Fruit fly (Drosophila melanogaster) whole organism, embryonic: ENCODE data around the gene Caper.

Source experiments
- Abd-B ChIP-seq: fragments of 200-800 bp; sonication (Bioruptor generic); optimal IDR thresholded peaks from 2 replicates; lab custom pipeline; 2018; ENCODE audit warnings: missing biosample characterization, mild to moderate bottlenecking, missing genetic modification characterization, moderate library complexity
- Aef1 ChIP-seq: fragments of 200-800 bp; sonication (Bioruptor generic); IDR thresholded peaks from 3 replicates; pipeline ENCODE4 v1.3.6; 2022; ENCODE audit warnings: missing biosample characterization, missing genetic modification characterization
- CG10565 ChIP-seq: fragments of 200-800 bp; sonication (Bioruptor generic); optimal IDR thresholded peaks from 3 replicates; lab custom pipeline; 2016; ENCODE audit warnings: missing biosample characterization, mild to moderate bottlenecking, missing genetic modification characterization
- CG11093 ChIP-seq: fragments of 200-800 bp; sonication (Bioruptor generic); IDR thresholded peaks from 3 replicates; pipeline ENCODE4 v1.3.6; 2022; ENCODE audit warnings: missing biosample characterization, missing genetic modification characterization
- CG12219 ChIP-seq: fragments of 200-800 bp; sonication (Bioruptor generic); optimal IDR thresholded peaks from 3 replicates; lab custom pipeline; 2018; ENCODE audit warnings: missing biosample characterization, mild to moderate bottlenecking, missing genetic modification characterization
- CG1233 ChIP-seq: fragments of 200-800 bp; sonication (Bioruptor generic); optimal IDR thresholded peaks from 4 replicates; lab custom pipeline; 2018; ENCODE audit warnings: missing biosample characterization, mild to moderate bottlenecking, missing genetic modification characterization
- CG14667 ChIP-seq: fragments of 200-800 bp; sonication (Bioruptor generic); IDR thresholded peaks from 2 replicates; pipeline ENCODE4 v1.3.6; 2022; ENCODE audit warnings: missing biosample characterization, missing genetic modification characterization
- CG16813 ChIP-seq: fragments of 200-800 bp; sonication (Bioruptor generic); IDR thresholded peaks from 3 replicates; pipeline ENCODE4 v1.3.6; 2022; ENCODE audit warnings: missing biosample characterization, missing genetic modification characterization; ENCODE audit not compliant: partially characterized antibody
- CG17328 ChIP-seq: fragments of 200-800 bp; sonication (Bioruptor generic); IDR thresholded peaks from 2 replicates; pipeline ENCODE4 v1.3.6; 2022; ENCODE audit warnings: missing biosample characterization, missing genetic modification characterization
- CG17568 ChIP-seq: fragments of 200-800 bp; sonication (Bioruptor generic); optimal IDR thresholded peaks from 2 replicates; lab custom pipeline; 2018; ENCODE audit warnings: missing biosample characterization, mild to moderate bottlenecking, missing genetic modification characterization, moderate library complexity
- CG17829 ChIP-seq: fragments of 200-800 bp; optimal IDR thresholded peaks from 2 replicates; lab custom pipeline; 2019; ENCODE audit warnings: missing biosample characterization, mild to moderate bottlenecking, missing genetic modification characterization, moderate library complexity
- CG30020 ChIP-seq: fragments of 200-800 bp; optimal IDR thresholded peaks from 2 replicates; lab custom pipeline; 2019; ENCODE audit warnings: missing biosample characterization, mild to moderate bottlenecking, missing genetic modification characterization, moderate library complexity
- CG3065 ChIP-seq: fragments of 200-800 bp; sonication (Bioruptor generic); optimal IDR thresholded peaks from 2 replicates; lab custom pipeline; 2016; ENCODE audit warnings: missing biosample characterization, missing genetic modification characterization
- CG4707 ChIP-seq: fragments of 200-800 bp; sonication (Bioruptor generic); optimal IDR thresholded peaks from 2 replicates; lab custom pipeline; 2018; ENCODE audit warnings: missing biosample characterization, mild to moderate bottlenecking, missing genetic modification characterization, moderate library complexity
- CG7839 ChIP-seq: fragments of 200-800 bp; sonication (Bioruptor generic); optimal IDR thresholded peaks from 3 replicates; lab custom pipeline; 2018; ENCODE audit warnings: missing biosample characterization, mild to moderate bottlenecking, missing genetic modification characterization, moderate library complexity
- CG7928 ChIP-seq: fragments of 200-800 bp; sonication (Bioruptor generic); optimal IDR thresholded peaks from 2 replicates; lab custom pipeline; 2017; ENCODE audit warnings: missing biosample characterization, mild to moderate bottlenecking, missing genetic modification characterization
- CG9727 ChIP-seq: fragments of 200-800 bp; sonication (Bioruptor generic); optimal IDR thresholded peaks from 3 replicates; lab custom pipeline; 2017; ENCODE audit warnings: missing biosample characterization, mild to moderate bottlenecking, missing genetic modification characterization
- Doc3 ChIP-seq: fragments of 200-800 bp; sonication (Bioruptor generic); IDR thresholded peaks from 3 replicates; pipeline ENCODE4 v1.3.6; 2022; ENCODE audit warnings: missing biosample characterization, missing genetic modification characterization; ENCODE audit not compliant: partially characterized antibody
- MBD-R2 ChIP-seq: fragments of 200-800 bp; sonication (Bioruptor generic); IDR thresholded peaks from 2 replicates; pipeline ENCODE4 v1.3.6; 2022; ENCODE audit warnings: missing biosample characterization, missing genetic modification characterization
- Mad ChIP-seq: fragments of 200-800 bp; sonication (Bioruptor generic); optimal IDR thresholded peaks from 2 replicates; lab custom pipeline; 2016; ENCODE audit warnings: missing biosample characterization, missing genetic modification characterization
- Neu2 ChIP-seq: fragments of 200-800 bp; sonication (Bioruptor generic); optimal IDR thresholded peaks from 3 replicates; lab custom pipeline; 2016; ENCODE audit warnings: missing biosample characterization, missing genetic modification characterization, borderline replicate concordance
- Nf-YA ChIP-seq: fragments of 200-800 bp; sonication (Bioruptor generic); IDR thresholded peaks from 2 replicates; pipeline ENCODE4 v1.3.6; 2022; ENCODE audit warnings: missing biosample characterization, missing genetic modification characterization
- NfI ChIP-seq: fragments of 200-800 bp; sonication (Bioruptor generic); optimal IDR thresholded peaks from 3 replicates; lab custom pipeline; 2018; ENCODE audit warnings: missing biosample characterization, mild to moderate bottlenecking, missing genetic modification characterization, moderate library complexity
- Sox100B ChIP-seq: fragments of 200-800 bp; sonication (Bioruptor generic); optimal IDR thresholded peaks from 3 replicates; lab custom pipeline; 2018; ENCODE audit warnings: missing biosample characterization, mild to moderate bottlenecking, missing genetic modification characterization
- TFAM ChIP-seq: fragments of 200-800 bp; sonication (Bioruptor generic); optimal IDR thresholded peaks from 2 replicates; lab custom pipeline; 2017; ENCODE audit warnings: missing biosample characterization, missing genetic modification characterization, inconsistent platforms
- Tbp ChIP-seq: fragments of >200 bp; optimal IDR thresholded peaks from 2 replicates; lab custom pipeline; 2018; ENCODE audit warnings: missing biosample characterization, missing genetic modification characterization
- abd-A ChIP-seq: fragments of 200-800 bp; sonication (Bioruptor generic); optimal IDR thresholded peaks from 3 replicates; lab custom pipeline; 2019; ENCODE audit warnings: missing biosample characterization, mild to moderate bottlenecking, missing genetic modification characterization, moderate library complexity
- ap ChIP-seq: fragments of 200-800 bp; sonication (Bioruptor generic); IDR thresholded peaks from 2 replicates; pipeline ENCODE4 v1.3.6; 2022; ENCODE audit warnings: missing biosample characterization, missing genetic modification characterization
- az2 ChIP-seq: fragments of 200-800 bp; sonication (Bioruptor generic); optimal IDR thresholded peaks from 3 replicates; lab custom pipeline; 2016; ENCODE audit warnings: missing biosample characterization, missing genetic modification characterization
- bab2 ChIP-seq: fragments of 200-800 bp; sonication (Bioruptor generic); optimal IDR thresholded peaks from 2 replicates; lab custom pipeline; 2016; ENCODE audit warnings: missing biosample characterization, missing genetic modification characterization
- br ChIP-seq: fragments of >200 bp; optimal IDR thresholded peaks from 2 replicates; lab custom pipeline; 2017
- dm ChIP-seq: fragments of 200-800 bp; sonication (Bioruptor generic); optimal IDR thresholded peaks from 3 replicates; lab custom pipeline; 2016; ENCODE audit warnings: missing biosample characterization, missing genetic modification characterization
- esg ChIP-seq: fragments of 200-800 bp; sonication (Bioruptor generic); conservative IDR thresholded peaks from 2 replicates; pipeline ENCODE4 v1.3.6; 2022; ENCODE audit warnings: missing biosample characterization, missing genetic modification characterization
- eve ChIP-seq, 2 experiments: fragments of >200 bp; optimal IDR thresholded peaks; 2 replicates each; lab custom pipeline; 2017; ENCODE audit warnings: missing biosample characterization in 2 of 2, missing genetic modification characterization in 2 of 2
- gce ChIP-seq: fragments of 200-800 bp; sonication (Bioruptor generic); IDR thresholded peaks from 3 replicates; pipeline ENCODE4 v1.3.6; 2022; ENCODE audit warnings: missing biosample characterization, missing genetic modification characterization
- kah ChIP-seq: fragments of 200-800 bp; sonication (Bioruptor generic); optimal IDR thresholded peaks from 2 replicates; lab custom pipeline; 2018; ENCODE audit warnings: missing biosample characterization, mild to moderate bottlenecking, missing genetic modification characterization
- luna ChIP-seq: fragments of 200-800 bp; sonication (Bioruptor generic); optimal IDR thresholded peaks from 2 replicates; lab custom pipeline; 2016; ENCODE audit warnings: missing biosample characterization, missing genetic modification characterization
- maf-S ChIP-seq: fragments of 200-800 bp; sonication (Bioruptor generic); optimal IDR thresholded peaks from 2 replicates; lab custom pipeline; 2016; ENCODE audit warnings: missing biosample characterization, missing genetic modification characterization
- nerfin-2 ChIP-seq: fragments of 200-800 bp; sonication (Bioruptor generic); IDR thresholded peaks from 2 replicates; pipeline ENCODE4 v1.3.6; 2022; ENCODE audit warnings: missing biosample characterization, missing genetic modification characterization; ENCODE audit not compliant: partially characterized antibody
- org-1 ChIP-seq: fragments of 200-800 bp; sonication (Bioruptor generic); optimal IDR thresholded peaks from 2 replicates; lab custom pipeline; 2017; ENCODE audit warnings: missing biosample characterization, missing genetic modification characterization
- otp ChIP-seq: fragments of 200-800 bp; sonication (Bioruptor generic); IDR thresholded peaks from 3 replicates; pipeline ENCODE4, ENCODE4 v1.3.6; 2022; ENCODE audit warnings: missing biosample characterization, missing genetic modification characterization
- pfk ChIP-seq: fragments of 200-800 bp; sonication (Bioruptor generic); optimal IDR thresholded peaks from 2 replicates; lab custom pipeline; 2018; ENCODE audit warnings: missing biosample characterization, mild to moderate bottlenecking, missing genetic modification characterization, moderate library complexity
- pum ChIP-seq: fragments of 200-800 bp; sonication (Bioruptor generic); optimal IDR thresholded peaks from 2 replicates; lab custom pipeline; 2016; ENCODE audit warnings: missing biosample characterization, missing genetic modification characterization
- sens-2 ChIP-seq: fragments of 200-800 bp; sonication (Bioruptor generic); IDR thresholded peaks from 2 replicates; pipeline ENCODE4 v1.3.6; 2022; ENCODE audit warnings: missing biosample characterization, missing genetic modification characterization
- seq ChIP-seq: fragments of 200-800 bp; sonication (Bioruptor generic); IDR thresholded peaks from 2 replicates; pipeline ENCODE4 v1.3.6; 2022; ENCODE audit warnings: missing biosample characterization, missing genetic modification characterization
- slou ChIP-seq: fragments of 200-800 bp; sonication (Bioruptor generic); optimal IDR thresholded peaks from 3 replicates; lab custom pipeline; 2016; ENCODE audit warnings: missing biosample characterization, missing genetic modification characterization
- stc ChIP-seq: fragments of 200-800 bp; sonication (Bioruptor generic); IDR thresholded peaks from 2 replicates; pipeline ENCODE4 v1.3.6; 2022; ENCODE audit warnings: missing biosample characterization, missing genetic modification characterization
- tin ChIP-seq: fragments of 200-800 bp; sonication (Bioruptor generic); optimal IDR thresholded peaks from 3 replicates; lab custom pipeline; 2016; ENCODE audit warnings: missing biosample characterization, missing genetic modification characterization
- tup ChIP-seq: fragments of 200-800 bp; sonication (Bioruptor generic); optimal IDR thresholded peaks from 2 replicates; lab custom pipeline; 2016; ENCODE audit warnings: missing biosample characterization, mild to moderate bottlenecking, missing genetic modification characterization, moderate library complexity
- twi ChIP-seq: fragments of 200-800 bp; optimal IDR thresholded peaks from 2 replicates; lab custom pipeline; 2019; ENCODE audit warnings: missing biosample characterization, mild to moderate bottlenecking, missing genetic modification characterization, moderate library complexity
- wor ChIP-seq: fragments of 200-800 bp; sonication (Bioruptor generic); IDR thresholded peaks from 2 replicates; pipeline ENCODE4 v1.3.6; 2022; ENCODE audit warnings: missing biosample characterization, missing genetic modification characterization
- zfh1 ChIP-seq: fragments of 200-800 bp; sonication (Bioruptor generic); IDR thresholded peaks from 3 replicates; pipeline ENCODE4 v1.3.6; 2022; ENCODE audit warnings: missing biosample characterization, missing genetic modification characterization

The Caper gene

DNA sequence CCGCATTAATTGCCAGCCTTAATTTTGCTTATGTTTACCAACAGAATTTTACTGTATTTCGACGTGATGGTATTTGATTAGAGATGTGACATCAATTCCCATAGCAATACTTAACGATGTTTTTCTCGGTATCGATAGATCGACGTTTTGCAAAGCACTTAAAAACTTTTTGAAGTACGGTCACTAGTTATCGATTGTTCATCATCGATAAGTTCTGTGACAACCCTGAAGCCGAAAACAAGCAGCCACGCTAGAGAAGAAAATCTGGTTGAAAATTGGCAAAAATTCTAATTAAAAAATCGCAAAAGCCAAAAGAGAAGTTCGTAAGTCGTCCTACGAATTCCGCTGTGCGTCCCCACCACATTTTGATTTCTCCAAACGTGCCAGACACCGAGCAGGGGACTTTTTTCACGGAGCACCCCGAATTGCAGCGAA is at the start of gene Caper, which contains the start of gene Rab30 (continued):
- TF ChIP-seq CG30020 (peak; percentile 75), nerfin-2 (GFP tag; lab: Robert Waterston, UW) (peak; percentile 97), wor (no peak), pum (peak; percentile 54), TFAM (GFP tag; lab: Kevin White, UChicago) (no peak), CG16813 (GFP tag; lab: Robert Waterston, UW) (peak; percentile 98), Abd-B (GFP tag; lab: Kevin White, UChicago) (peak; percentile 74), abd-A (no peak), kah (GFP tag; lab: Kevin White, UChicago) (no peak), dm (GFP tag; lab: Kevin White, UChicago) (peak; percentile 90), MBD-R2 (GFP tag; lab: Robert Waterston, UW) (peak; percentile 80), CG17328 (peak; percentile 11; the same call in 1 of the 2 replicates), Mad (peak; percentile 9), stc (GFP tag; lab: Robert Waterston, UW) (no peak), CG7839 (tag; lab: Kevin White, UChicago) (no peak), Sox100B (no peak), org-1 (no peak), CG12219 (GFP tag; lab: Kevin White, UChicago) (no peak), Doc3 (peak; percentile 96), bab2 (peak; percentile 61), CG17568 (GFP tag; lab: Kevin White, UChicago) (peak; percentile 13), otp (GFP tag; lab: Robert Waterston, UW) (peak; percentile 37; the same call in 1 of the 3 replicates), seq (GFP tag; lab: Robert Waterston, UW) (no peak), sens-2 (GFP tag; lab: Robert Waterston, UW) (no peak), Nf-YA (GFP tag; lab: Robert Waterston, UW) (no peak), slou (no peak), CG4707 (GFP tag; lab: Kevin White, UChicago) (no peak), CG11093 (GFP tag; lab: Robert Waterston, UW) (no peak), NfI (GFP tag; lab: Kevin White, UChicago) (peak; percentile 47), ap (GFP tag; lab: Robert Waterston, UW) (no peak), tin (GFP tag; lab: Kevin White, UChicago) (peak; percentile 42), br (lab: Kevin White, UChicago) (no peak), zfh1 (GFP tag; lab: Robert Waterston, UW) (peak; percentile 65; the same call in 2 of the 3 replicates), CG10565 (GFP tag; lab: Kevin White, UChicago) (no peak), Tbp (GFP tag; lab: Kevin White, UChicago) (no peak), pfk (no peak), twi (tag; lab: Kevin White, UChicago) (peak; percentile 25), CG14667 (no peak), gce (GFP tag; lab: Robert Waterston, UW) (no peak), Aef1 (GFP tag; lab: Robert Waterston, UW) (peak; percentile 41; the same call in 2 of the 3 replicates), CG1233 (GFP tag; lab: Kevin White, UChicago) (no peak), maf-S (peak; percentile 69), eve (GFP tag; optimal IDR thresholded peaks at IDR 0.05; lab: Kevin White, UChicago) (no peak), esg (no peak), luna (GFP tag; lab: Kevin White, UChicago) (no peak), tup (GFP tag; lab: Kevin White, UChicago) (no peak), Neu2 (peak; percentile 8), az2 (GFP tag; lab: Kevin White, UChicago) (peak; percentile 43), CG17829 (tag; lab: Kevin White, UChicago) (peak; percentile 74), CG7928 (GFP tag; lab: Kevin White, UChicago) (peak; percentile 55), CG9727 (GFP tag; lab: Kevin White, UChicago) (peak; percentile 48), CG3065 (GFP tag; lab: Kevin White, UChicago) (no peak)
